Fruit fly (Drosophila melanogaster) whole organism: ENCODE data around the gene TfIIA-S.

Experiments
- CG8478 ChIP-seq: fragments of >200 bp; optimal IDR thresholded peaks from 2 replicates; lab custom pipeline; 2018; ENCODE audit warnings: inconsistent platforms
- pan ChIP-seq: fragments of >200 bp; optimal IDR thresholded peaks from 2 replicates; lab custom pipeline; 2017

dm6 chr3R:23933430-23933683 lies 42.5 kb upstream of the TfIIA-S start, which contains the start of gene RpS19b:
- TF ChIP-seq pan (lab: Kevin White, UChicago) = no peak
- no peak for TF ChIP-seq CG8478
